Worm (Caenorhabditis elegans) whole organism, young adult: Measurements from ENCODE around the gene R05G6.4.

Experiments
- Y53F4B.3 ChIP-seq: fragments of 200-800 bp; sonication (Bioruptor generic); IDR thresholded peaks from 2 replicates; pipeline ENCODE4 v1.3.6; 2022; ENCODE audit warnings: missing genetic modification reagents, missing genetic modification characterization, missing compliant biosample characterization
- Y53G8AR.9 ChIP-seq: fragments of 200-800 bp; sonication (Bioruptor generic); conservative IDR thresholded peaks from 2 replicates; pipeline ENCODE4 v1.3.6; 2022; ENCODE audit warnings: missing genetic modification reagents, missing genetic modification characterization, missing compliant biosample characterization
- attf-6 ChIP-seq: fragments of 200-800 bp; sonication (Bioruptor generic); IDR thresholded peaks from 2 replicates; pipeline ENCODE4 v1.3.6; 2022; ENCODE audit warnings: missing genetic modification reagents, missing genetic modification characterization, missing compliant biosample characterization
- bed-2 ChIP-seq: fragments of 200-800 bp; sonication (Bioruptor generic); IDR thresholded peaks from 2 replicates; pipeline ENCODE4 v1.3.6; 2022; ENCODE audit warnings: missing genetic modification reagents, missing genetic modification characterization, missing compliant biosample characterization
- cebp-1 ChIP-seq, 2 experiments: fragments of 200-800 bp in 1 of 2; sonication (Bioruptor generic) in 1 of 2; sonication (generic microtip) in 1 of 2; IDR thresholded peaks in 1 of 2; optimal IDR thresholded peaks in 1 of 2; 2 replicates each; pipeline versions ENCODE4 v1.3.6 to Lab custom; 2017 to 2022; ENCODE audit warnings: missing compliant biosample characterization in 2 of 2, missing genetic modification characterization in 2 of 2, mild to moderate bottlenecking in 1 of 2, missing genetic modification reagents in 1 of 2, moderate library complexity in 1 of 2
- hlh-26 ChIP-seq: fragments of 200-800 bp; sonication (Bioruptor generic); conservative IDR thresholded peaks from 2 replicates; pipeline ENCODE4 v1.3.6; 2022; ENCODE audit warnings: missing genetic modification reagents, missing genetic modification characterization, missing compliant biosample characterization
- mel-28 ChIP-seq: sonication (generic microtip); optimal IDR thresholded peaks from 2 replicates; lab custom pipeline; 2016; ENCODE audit warnings: borderline replicate concordance, mild to moderate bottlenecking, missing genetic modification characterization, missing compliant biosample characterization
- nhr-80 ChIP-seq: sonication (generic microtip); optimal IDR thresholded peaks from 2 replicates; lab custom pipeline; 2016; ENCODE audit warnings: missing genetic modification characterization, missing compliant biosample characterization
- pha-4 ChIP-seq: fragments of 150-350 bp; sonication (generic microtip); optimal IDR thresholded peaks from 2 replicates; lab custom pipeline; 2014; ENCODE audit warnings: missing biosample characterization, missing genetic modification reagents, missing genetic modification characterization
- snpc-4 ChIP-seq, 5 experiments: fragments of 150-350 bp in 1 of 5; sonication (generic microtip) in 4 of 5; optimal IDR thresholded peaks; 2 replicates each; lab custom pipeline; 2014 to 2018; ENCODE audit warnings: missing genetic modification characterization in 5 of 5, missing biosample characterization in 3 of 5, antibody characterized with exemption in 2 of 5, mild to moderate bottlenecking in 2 of 5, missing compliant biosample characterization in 2 of 5, missing genotype in 2 of 5, moderate library complexity in 2 of 5, missing genetic modification reagents in 1 of 5
- tbx-9 ChIP-seq: sonication (generic microtip); optimal IDR thresholded peaks from 2 replicates; lab custom pipeline; 2016; ENCODE audit warnings: borderline replicate concordance, missing genetic modification characterization, inconsistent platforms, missing compliant biosample characterization
- unc-62 ChIP-seq: fragments of 150-350 bp; optimal IDR thresholded peaks from 2 replicates; lab custom pipeline; 2014; ENCODE audit warnings: missing biosample characterization, missing genetic modification reagents, missing genetic modification characterization
- ztf-28 ChIP-seq: fragments of 200-800 bp; sonication (Bioruptor generic); IDR thresholded peaks from 2 replicates; pipeline ENCODE4 v1.3.6; 2022; ENCODE audit warnings: missing genetic modification reagents, missing genetic modification characterization, missing compliant biosample characterization
- ztf-6 ChIP-seq: fragments of 200-800 bp; sonication (Bioruptor generic); IDR thresholded peaks from 2 replicates; pipeline ENCODE4 v1.3.6; 2022; ENCODE audit warnings: missing genetic modification reagents, missing genetic modification characterization, missing compliant biosample characterization

ce11 chrIV:7501337-7501736 is 11.7 kb upstream of the R05G6.4 start, which contains the start of gene F55G1.15:
- TF ChIP-seq tbx-9 (tag; lab: Kevin White, UChicago) (no peak), Y53F4B.3 (GFP tag; lab: Robert Waterston, UW) (no peak), unc-62 (GFP tag; lab: Kevin White, UChicago) (no peak), pha-4 (no peak), mel-28 (no peak), Y53G8AR.9 (GFP tag; lab: Robert Waterston, UW) (no peak), ztf-28 (no peak), attf-6 (no peak), ztf-6 (GFP tag; lab: Robert Waterston, UW) (no peak), hlh-26 (no peak), cebp-1 (GFP tag; IDR thresholded peaks at IDR 0.05; lab: Robert Waterston, UW) (no peak), cebp-1 (tag; optimal IDR thresholded peaks at IDR 0.05; lab: Kevin White, UChicago) (no peak), nhr-80 (no peak), snpc-4 (GFP tag; optimal IDR thresholded peaks at IDR 0.05; lab: Kevin White, UChicago) (no peak), snpc-4 (tag; optimal IDR thresholded peaks at IDR 0.05; lab: Kevin White, UChicago) (no peak), bed-2 (GFP tag; lab: Robert Waterston, UW) (no peak)
